Worm (Caenorhabditis elegans): Measurements from ENCODE around the gene xbx-4.

Gene xbx-4

ce11 chrIV:2128761-2129160 is 14.3 kb downstream of the xbx-4 start, which contains the start of gene grl-20:
TSS of gene grl-20 (minus strand) at chrIV:2128861.
- TF ChIP-seq dao-5 (tag; optimal IDR thresholded peaks at IDR 0.05) = no peak
- no peak for TF ChIP-seq him-1 (tag; optimal IDR thresholded peaks at IDR 0.05)
- TF ChIP-seq W03F9.2 (tag; optimal IDR thresholded peaks at IDR 0.05) = no peak

ce11 chrIV:2130714-2131113 is 16.3 kb downstream of the xbx-4 start, which contains the start of gene prmt-6:
TSS of gene prmt-6 (plus strand) at chrIV:2130965.
- TF ChIP-seq dao-5 (tag; optimal IDR thresholded peaks at IDR 0.05) (no peak), him-1 (tag; optimal IDR thresholded peaks at IDR 0.05) (no peak), W03F9.2 (tag; optimal IDR thresholded peaks at IDR 0.05) (no peak)

ce11 chrIV:2133431-2133940 is 19.0 kb downstream of the xbx-4 start, which contains the start of gene C23H5.12:
TSS of gene C23H5.12 (plus strand) at chrIV:2133481.
- TF ChIP-seq him-1 (tag; optimal IDR thresholded peaks at IDR 0.05) = no peak
- no peak for TF ChIP-seq dao-5 (tag; optimal IDR thresholded peaks at IDR 0.05)
- TF ChIP-seq W03F9.2 (tag; optimal IDR thresholded peaks at IDR 0.05) = no peak

ce11 chrIV:2136607-2137006 is 22.2 kb downstream of the xbx-4 start, which contains the start of gene test-1:
TSS of gene test-1 (plus strand) at chrIV:2136951.
- TF ChIP-seq W03F9.2 (tag; optimal IDR thresholded peaks at IDR 0.05) (no peak), dao-5 (tag; optimal IDR thresholded peaks at IDR 0.05) (no peak), him-1 (tag; optimal IDR thresholded peaks at IDR 0.05) (no peak)

ce11 chrIV:2137478-2137877 is 23.0 kb downstream of the xbx-4 start:
- TF ChIP-seq W03F9.2 (tag; optimal IDR thresholded peaks at IDR 0.05) = no peak
- no peak for TF ChIP-seq dao-5 (tag; optimal IDR thresholded peaks at IDR 0.05)
- no peak for TF ChIP-seq him-1 (tag; optimal IDR thresholded peaks at IDR 0.05)

- no peak for TF ChIP-seq W03F9.2 (tag; optimal IDR thresholded peaks at IDR 0.05)
- TF ChIP-seq him-1 (tag; optimal IDR thresholded peaks at IDR 0.05) = no peak
- TF ChIP-seq dao-5 (tag; optimal IDR thresholded peaks at IDR 0.05) = no peak
These were observed 26.1 kb downstream of the xbx-4 start, which contains the start of gene C54E4.12 for ce11 chrIV:2140543-2140942. TSS of gene C54E4.12 (minus strand) at chrIV:2140643.

ce11 chrIV:2142320-2142719 is 27.9 kb downstream of the xbx-4 start:
- TF ChIP-seq him-1 (tag; optimal IDR thresholded peaks at IDR 0.05) (no peak), dao-5 (tag; optimal IDR thresholded peaks at IDR 0.05) (no peak), W03F9.2 (tag; optimal IDR thresholded peaks at IDR 0.05) (no peak)

- TF ChIP-seq him-1 (tag; optimal IDR thresholded peaks at IDR 0.05) = no peak
- TF ChIP-seq dao-5 (tag; optimal IDR thresholded peaks at IDR 0.05) = no peak
- TF ChIP-seq W03F9.2 (tag; optimal IDR thresholded peaks at IDR 0.05) = no peak
These were observed 34.9 kb downstream of the xbx-4 start, which contains the start of gene C54E4.5 for ce11 chrIV:2149247-2149756. TSS of gene C54E4.5 (minus strand) at chrIV:2149297.

- TF ChIP-seq W03F9.2 (tag; optimal IDR thresholded peaks at IDR 0.05) (no peak), dao-5 (tag; optimal IDR thresholded peaks at IDR 0.05) (no peak), him-1 (tag; optimal IDR thresholded peaks at IDR 0.05) (no peak)
These were observed 41.8 kb downstream of the xbx-4 start for ce11 chrIV:2156239-2156638.

- TF ChIP-seq W03F9.2 (tag; optimal IDR thresholded peaks at IDR 0.05) (no peak), dao-5 (tag; optimal IDR thresholded peaks at IDR 0.05) (no peak), him-1 (tag; optimal IDR thresholded peaks at IDR 0.05) (no peak)
These were observed 44.6 kb downstream of the xbx-4 start, which contains the start of gene gcy-37 for ce11 chrIV:2159069-2159468. TSS of gene gcy-37 (minus strand) at chrIV:2159169.

ce11 chrIV:2162256-2162655 is 47.8 kb downstream of the xbx-4 start:
- TF ChIP-seq W03F9.2 (tag; optimal IDR thresholded peaks at IDR 0.05) (no peak), dao-5 (tag; optimal IDR thresholded peaks at IDR 0.05) (no peak), him-1 (tag; optimal IDR thresholded peaks at IDR 0.05) (no peak)

Data from whole organism, L4/young adult.